Worm (Caenorhabditis elegans) whole organism, L2 larva: ENCODE data around the gene dpf-6.
A peak's percentile ranks its signal among the peaks of the same experiment; 100 is the strongest.

ENCODE experiments used
- C34F6.9 ChIP-seq: fragments of 150-350 bp; optimal IDR thresholded peaks from 2 replicates; lab custom pipeline; 2014; ENCODE audit warnings: missing biosample characterization, missing genetic modification characterization
- R02D3.7 ChIP-seq: fragments of 150-350 bp; optimal IDR thresholded peaks from 2 replicates; lab custom pipeline; 2014; ENCODE audit warnings: missing biosample characterization, missing genetic modification characterization
- Y55F3AM.14 ChIP-seq: fragments of 200-800 bp; sonication (Bioruptor generic); optimal IDR thresholded peaks from 2 replicates; lab custom pipeline; 2018; ENCODE audit warnings: mild to moderate bottlenecking, missing genetic modification characterization, missing compliant biosample characterization
- alr-1 ChIP-seq: fragments of 150-350 bp; optimal IDR thresholded peaks from 2 replicates; lab custom pipeline; 2014; ENCODE audit warnings: missing biosample characterization, missing genetic modification characterization
- aly-2 ChIP-seq: fragments of 150-350 bp; optimal IDR thresholded peaks from 2 replicates; lab custom pipeline; 2014; ENCODE audit warnings: missing biosample characterization, missing genetic modification characterization
- ama-1 ChIP-seq: fragments of 150-350 bp; optimal IDR thresholded peaks from 2 replicates; lab custom pipeline; 2018; ENCODE audit warnings: inconsistent platforms
- blmp-1 ChIP-seq: sonication (generic microtip); optimal IDR thresholded peaks from 2 replicates; lab custom pipeline; 2017; ENCODE audit warnings: missing genetic modification characterization, mild to moderate bottlenecking, missing compliant biosample characterization, antibody characterized with exemption, moderate library complexity; ENCODE audit not compliant: insufficient read depth
- ceh-16 ChIP-seq: fragments of 150-350 bp; optimal IDR thresholded peaks from 2 replicates; lab custom pipeline; 2014; ENCODE audit warnings: missing biosample characterization, missing genetic modification characterization
- ceh-82 ChIP-seq: fragments of 150-350 bp; optimal IDR thresholded peaks from 2 replicates; lab custom pipeline; 2014; ENCODE audit warnings: missing biosample characterization, missing genetic modification characterization
- crh-2 ChIP-seq: sonication (generic microtip); optimal IDR thresholded peaks from 2 replicates; lab custom pipeline; 2017; ENCODE audit warnings: missing biosample characterization, missing genetic modification characterization
- dmd-4 ChIP-seq: sonication (generic microtip); optimal IDR thresholded peaks from 2 replicates; lab custom pipeline; 2017; ENCODE audit warnings: missing biosample characterization, missing genetic modification characterization
- egl-27 ChIP-seq: sonication (generic microtip); optimal IDR thresholded peaks from 3 replicates; lab custom pipeline; 2017; ENCODE audit warnings: missing biosample characterization, missing genetic modification reagents, missing genetic modification characterization
- elt-1 ChIP-seq: fragments of 150-350 bp; optimal IDR thresholded peaks from 2 replicates; lab custom pipeline; 2014; ENCODE audit warnings: missing biosample characterization, missing genetic modification characterization
- elt-3 ChIP-seq: sonication (generic microtip); optimal IDR thresholded peaks from 2 replicates; lab custom pipeline; 2017; ENCODE audit warnings: missing biosample characterization, missing genetic modification characterization
- fos-1 ChIP-seq: fragments of 150-350 bp; optimal IDR thresholded peaks from 2 replicates; lab custom pipeline; 2014; ENCODE audit warnings: missing biosample characterization, missing genetic modification characterization
- gmeb-1 ChIP-seq: fragments of 150-350 bp; optimal IDR thresholded peaks from 2 replicates; lab custom pipeline; 2014; ENCODE audit warnings: missing biosample characterization, missing genetic modification characterization
- lin-11 ChIP-seq: fragments of 150-350 bp; sonication (generic microtip); optimal IDR thresholded peaks from 2 replicates; lab custom pipeline; 2014; ENCODE audit warnings: missing biosample characterization, missing genetic modification characterization, inconsistent platforms, mixed read lengths
- lin-13 ChIP-seq: fragments of 150-350 bp; optimal IDR thresholded peaks from 2 replicates; lab custom pipeline; 2014; ENCODE audit warnings: missing biosample characterization, missing genetic modification reagents, missing genetic modification characterization
- lin-39 ChIP-seq: fragments of 150-350 bp; optimal IDR thresholded peaks from 2 replicates; lab custom pipeline; 2014; ENCODE audit warnings: missing biosample characterization, missing genetic modification reagents, missing genetic modification characterization
- lsy-2 ChIP-seq, 2 experiments: fragments of 150-350 bp in 1 of 2; sonication (generic microtip) in 1 of 2; optimal IDR thresholded peaks; 2 replicates each; lab custom pipeline; 2014 to 2017; ENCODE audit warnings: missing biosample characterization in 2 of 2, missing genetic modification characterization in 2 of 2
- mab-5 ChIP-seq: fragments of 150-350 bp; optimal IDR thresholded peaks from 2 replicates; lab custom pipeline; 2014; ENCODE audit warnings: missing biosample characterization, missing genetic modification characterization
- mbf-1 ChIP-seq: sonication (generic microtip); optimal IDR thresholded peaks from 2 replicates; lab custom pipeline; 2017; ENCODE audit warnings: missing biosample characterization, missing genetic modification characterization
- mdl-1 ChIP-seq, 2 experiments: fragments of 150-350 bp in 1 of 2; sonication (generic microtip) in 1 of 2; optimal IDR thresholded peaks; 2 replicates each; lab custom pipeline; 2017; ENCODE audit warnings: missing biosample characterization in 2 of 2, missing genetic modification characterization in 2 of 2
- nhr-10 ChIP-seq: sonication (generic microtip); optimal IDR thresholded peaks from 2 replicates; lab custom pipeline; 2017; ENCODE audit warnings: missing biosample characterization, missing genetic modification characterization
- nhr-11 ChIP-seq: fragments of 150-350 bp; optimal IDR thresholded peaks from 2 replicates; lab custom pipeline; 2014; ENCODE audit warnings: missing biosample characterization, missing genetic modification characterization
- nhr-12 ChIP-seq: fragments of 150-350 bp; optimal IDR thresholded peaks from 2 replicates; lab custom pipeline; 2014; ENCODE audit warnings: missing biosample characterization, missing genetic modification characterization
- nhr-129 ChIP-seq: fragments of 150-350 bp; optimal IDR thresholded peaks from 2 replicates; lab custom pipeline; 2014; ENCODE audit warnings: missing biosample characterization, missing genetic modification characterization
- nhr-21 ChIP-seq: fragments of 150-350 bp; optimal IDR thresholded peaks from 2 replicates; lab custom pipeline; 2014; ENCODE audit warnings: missing biosample characterization, missing genetic modification characterization
- nhr-23 ChIP-seq: fragments of 150-350 bp; optimal IDR thresholded peaks from 2 replicates; lab custom pipeline; 2014; ENCODE audit warnings: missing biosample characterization, missing genetic modification reagents, missing genetic modification characterization
- nhr-237 ChIP-seq: fragments of 150-350 bp; optimal IDR thresholded peaks from 2 replicates; lab custom pipeline; 2014; ENCODE audit warnings: missing biosample characterization, missing genetic modification characterization
- nhr-25 ChIP-seq: fragments of 150-350 bp; sonication (generic microtip); optimal IDR thresholded peaks from 3 replicates; lab custom pipeline; 2014; ENCODE audit warnings: missing biosample characterization, missing genetic modification characterization
- nhr-6 ChIP-seq: fragments of 150-350 bp; optimal IDR thresholded peaks from 2 replicates; lab custom pipeline; 2014; ENCODE audit warnings: missing biosample characterization, missing genetic modification characterization
- sem-4 ChIP-seq: fragments of 150-350 bp; optimal IDR thresholded peaks from 2 replicates; lab custom pipeline; 2014; ENCODE audit warnings: missing biosample characterization, missing genetic modification reagents, missing genetic modification characterization
- skn-1 ChIP-seq: sonication (generic microtip); optimal IDR thresholded peaks from 2 replicates; lab custom pipeline; 2017; ENCODE audit warnings: missing biosample characterization, missing genetic modification characterization
- sma-3 ChIP-seq: sonication (generic microtip); optimal IDR thresholded peaks from 2 replicates; lab custom pipeline; 2016; ENCODE audit warnings: missing genetic modification reagents, missing genetic modification characterization, missing compliant biosample characterization
- sma-9 ChIP-seq, 2 experiments: fragments of 150-350 bp in 1 of 2; sonication (generic microtip) in 1 of 2; optimal IDR thresholded peaks; 2 replicates each; lab custom pipeline; 2014 to 2016; ENCODE audit warnings: missing genetic modification characterization in 2 of 2, mild to moderate bottlenecking in 1 of 2, missing biosample characterization in 1 of 2, missing compliant biosample characterization in 1 of 2, missing genetic modification reagents in 1 of 2, moderate library complexity in 1 of 2
- snpc-4 ChIP-seq: fragments of 150-350 bp; optimal IDR thresholded peaks from 2 replicates; lab custom pipeline; 2014; ENCODE audit warnings: missing biosample characterization, missing genetic modification characterization
- unc-39 ChIP-seq: fragments of 150-350 bp; optimal IDR thresholded peaks from 2 replicates; lab custom pipeline; 2014; ENCODE audit warnings: missing biosample characterization, missing genetic modification characterization
- unc-62 ChIP-seq: fragments of 150-350 bp; optimal IDR thresholded peaks from 2 replicates; lab custom pipeline; 2014; ENCODE audit warnings: missing biosample characterization, missing genetic modification reagents, missing genetic modification characterization
- zag-1 ChIP-seq: fragments of 150-350 bp; optimal IDR thresholded peaks from 2 replicates; lab custom pipeline; 2014; ENCODE audit warnings: missing biosample characterization, missing genetic modification characterization
- ztf-1 ChIP-seq: fragments of 200-800 bp; sonication (Bioruptor generic); conservative IDR thresholded peaks from 2 replicates; pipeline ENCODE4 v1.3.6; 2022; ENCODE audit warnings: missing genetic modification characterization, missing compliant biosample characterization
- ztf-11 ChIP-seq: sonication (generic microtip); optimal IDR thresholded peaks from 2 replicates; lab custom pipeline; 2017; ENCODE audit warnings: missing biosample characterization, missing genetic modification characterization
- ztf-4 ChIP-seq: fragments of 150-350 bp; optimal IDR thresholded peaks from 2 replicates; lab custom pipeline; 2014; ENCODE audit warnings: missing biosample characterization, missing genetic modification characterization

dpf-6 gene

ce11 chrIII:8020823-8021332 is 17.2 kb upstream of the dpf-6 start, which contains the start of gene lin-36 (continued):
- no peak for TF ChIP-seq R02D3.7
- no peak for TF ChIP-seq aly-2 (tag; lab: Kevin White, UChicago)
- TF ChIP-seq sem-4 (tag; lab: Kevin White, UChicago), result peak; percentile 51
- peak; percentile 87 for TF ChIP-seq gmeb-1 (tag; lab: Kevin White, UChicago)
- TF ChIP-seq mbf-1 (tag; lab: Kevin White, UChicago), result no peak
- peak; percentile 73 for TF ChIP-seq sma-3 (GFP tag; lab: Kevin White, UChicago)
- TF ChIP-seq nhr-10 (tag; lab: Kevin White, UChicago), result no peak
- no peak for TF ChIP-seq nhr-6 (tag; lab: Kevin White, UChicago)
- TF ChIP-seq crh-2 (tag; lab: Kevin White, UChicago), result peak; percentile 83
- peak; percentile 44 for TF ChIP-seq skn-1 (tag; lab: Kevin White, UChicago)
- TF ChIP-seq ztf-4 (tag; lab: Kevin White, UChicago), result no peak
- no peak for TF ChIP-seq snpc-4 (tag; lab: Kevin White, UChicago)
- peak; percentile 58 for TF ChIP-seq ceh-16
- TF ChIP-seq fos-1 (tag; lab: Kevin White, UChicago), result peak; percentile 72
- no peak for TF ChIP-seq nhr-12 (tag; lab: Kevin White, UChicago)
- TF ChIP-seq nhr-129 (tag; lab: Kevin White, UChicago), result peak; percentile 82
- no peak for TF ChIP-seq mdl-1 (tag; optimal IDR thresholded peaks at IDR 0.05; lab: Kevin White, UChicago)
- TF ChIP-seq nhr-23 (tag; lab: Kevin White, UChicago), result no peak
- peak; percentile 63 for TF ChIP-seq mab-5 (tag; lab: Kevin White, UChicago)
- TF ChIP-seq lin-11, result peak; percentile 51
- peak; percentile 16 for TF ChIP-seq zag-1 (tag; lab: Kevin White, UChicago)

- TF ChIP-seq dmd-4 (tag; lab: Kevin White, UChicago) (no peak), snpc-4 (tag; lab: Kevin White, UChicago) (no peak), egl-27 (no peak), gmeb-1 (tag; lab: Kevin White, UChicago) (no peak), ama-1 (lab: Kevin White, UChicago) (no peak), sma-9 (GFP tag; optimal IDR thresholded peaks at IDR 0.05; lab: Kevin White, UChicago) (no peak), sma-9 (tag; optimal IDR thresholded peaks at IDR 0.05; lab: Kevin White, UChicago) (no peak)
Observed at ce11 chrIII:8022077-8022476, 16.0 kb upstream of the dpf-6 start, which contains the start of gene F44B9.2. Gene F44B9.2 (plus strand): TSS chrIII:8022463.

- TF ChIP-seq skn-1 (tag; lab: Kevin White, UChicago), result no peak
Observed at ce11 chrIII:8027942-8028341, 10.1 kb upstream of the dpf-6 start, which contains the start of gene mdt-30. Gene mdt-30 (minus strand): TSS chrIII:8028042.

ce11 chrIII:8029487-8029886 is 8.6 kb upstream of the dpf-6 start, which contains the start of gene F44B9.8:
Gene F44B9.8 (minus strand): TSS chrIII:8029649.
- TF ChIP-seq lin-11, result no peak
- no peak for TF ChIP-seq nhr-6 (tag; lab: Kevin White, UChicago)
- TF ChIP-seq lin-13, result peak; percentile 63
- TF ChIP-seq mbf-1 (tag; lab: Kevin White, UChicago), result no peak
- no peak for TF ChIP-seq nhr-21 (tag; lab: Kevin White, UChicago)
- TF ChIP-seq fos-1 (tag; lab: Kevin White, UChicago), result peak; percentile 38
- no peak for TF ChIP-seq skn-1 (tag; lab: Kevin White, UChicago)
- no peak for TF ChIP-seq nhr-129 (tag; lab: Kevin White, UChicago)
- no peak for TF ChIP-seq ztf-1 (GFP tag; lab: Robert Waterston, UW)
- TF ChIP-seq nhr-11 (tag; lab: Kevin White, UChicago), result no peak
- no peak for TF ChIP-seq lin-39 (tag; lab: Kevin White, UChicago)
- no peak for TF ChIP-seq unc-39 (tag; lab: Kevin White, UChicago)
- no peak for TF ChIP-seq aly-2 (tag; lab: Kevin White, UChicago)
- TF ChIP-seq gmeb-1 (tag; lab: Kevin White, UChicago), result peak; percentile 71
- no peak for TF ChIP-seq unc-62 (GFP tag; lab: Kevin White, UChicago)
- TF ChIP-seq nhr-25 (tag; lab: Kevin White, UChicago), result peak; percentile 75
- TF ChIP-seq C34F6.9 (tag; lab: Kevin White, UChicago), result peak; percentile 41
- no peak for TF ChIP-seq ztf-11 (tag; lab: Kevin White, UChicago)
- no peak for TF ChIP-seq nhr-10 (tag; lab: Kevin White, UChicago)
- no peak for TF ChIP-seq ztf-4 (tag; lab: Kevin White, UChicago)
- TF ChIP-seq sem-4 (tag; lab: Kevin White, UChicago), result peak; percentile 40
- peak; percentile 15 to 83 for TF ChIP-seq lsy-2 (tag; optimal IDR thresholded peaks at IDR 0.05; lab: Kevin White, UChicago)
- TF ChIP-seq crh-2 (tag; lab: Kevin White, UChicago), result peak; percentile 81
- no peak for TF ChIP-seq Y55F3AM.14 (GFP tag; lab: Kevin White, UChicago)
- no peak for TF ChIP-seq zag-1 (tag; lab: Kevin White, UChicago)
- no peak for TF ChIP-seq elt-1 (tag; lab: Kevin White, UChicago)
- TF ChIP-seq ama-1 (lab: Kevin White, UChicago), result no peak
- TF ChIP-seq nhr-237, result no peak
- no peak for TF ChIP-seq nhr-12 (tag; lab: Kevin White, UChicago)
- TF ChIP-seq snpc-4 (tag; lab: Kevin White, UChicago), result no peak
- TF ChIP-seq alr-1, result no peak
- TF ChIP-seq ceh-82 (tag; lab: Kevin White, UChicago), result no peak
- TF ChIP-seq sma-3 (GFP tag; lab: Kevin White, UChicago), result peak; percentile 57
- TF ChIP-seq elt-3 (tag; lab: Kevin White, UChicago), result no peak
- TF ChIP-seq blmp-1, result peak; percentile 23
- no peak for TF ChIP-seq nhr-23 (tag; lab: Kevin White, UChicago)
- peak; percentile 50 for TF ChIP-seq sma-9 (GFP tag; optimal IDR thresholded peaks at IDR 0.05; lab: Kevin White, UChicago)
- TF ChIP-seq sma-9 (tag; optimal IDR thresholded peaks at IDR 0.05; lab: Kevin White, UChicago), result no peak
